Worm (Caenorhabditis elegans) whole organism, midembryonic: ENCODE results near the gene F56H9.9.

Source experiments
- ref-1 ChIP-seq: fragments of 200-800 bp; sonication (Bioruptor generic); conservative IDR thresholded peaks from 2 replicates; pipeline ENCODE4 v1.3.6; 2022; ENCODE audit warnings: missing genetic modification reagents, missing genetic modification characterization, missing compliant biosample characterization
- tab-1 ChIP-seq: fragments of 200-800 bp; sonication (Bioruptor generic); IDR thresholded peaks from 2 replicates; pipeline ENCODE4 v1.3.6; 2022; ENCODE audit warnings: missing genetic modification characterization, missing compliant biosample characterization

DNA sequence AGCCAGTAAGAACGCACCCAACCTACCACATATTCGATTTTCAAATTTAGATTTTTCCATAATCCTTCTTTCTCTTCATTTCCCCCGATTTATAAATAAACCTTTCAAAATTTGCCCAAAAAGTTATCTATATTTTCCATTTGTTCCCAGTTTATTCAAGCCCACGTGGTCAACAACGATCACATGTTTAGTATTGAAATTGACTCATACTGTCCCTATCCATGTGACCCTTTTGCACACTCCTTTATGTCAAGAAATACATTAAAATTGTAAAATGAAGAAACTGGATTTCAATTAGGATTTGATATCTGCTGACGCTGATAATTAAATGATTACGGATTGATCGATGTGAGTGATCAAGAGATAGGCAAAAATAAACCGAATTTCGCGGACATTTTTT, 10.9 kb upstream of the F56H9.9 start:
- no peak for TF ChIP-seq tab-1 (GFP tag; lab: Robert Waterston, UW)
- TF ChIP-seq ref-1 (GFP tag; lab: Robert Waterston, UW): no peak
